Comparison of ENCODE assay signal across 1 fruit fly cellular context in the genomic region with DNA sequence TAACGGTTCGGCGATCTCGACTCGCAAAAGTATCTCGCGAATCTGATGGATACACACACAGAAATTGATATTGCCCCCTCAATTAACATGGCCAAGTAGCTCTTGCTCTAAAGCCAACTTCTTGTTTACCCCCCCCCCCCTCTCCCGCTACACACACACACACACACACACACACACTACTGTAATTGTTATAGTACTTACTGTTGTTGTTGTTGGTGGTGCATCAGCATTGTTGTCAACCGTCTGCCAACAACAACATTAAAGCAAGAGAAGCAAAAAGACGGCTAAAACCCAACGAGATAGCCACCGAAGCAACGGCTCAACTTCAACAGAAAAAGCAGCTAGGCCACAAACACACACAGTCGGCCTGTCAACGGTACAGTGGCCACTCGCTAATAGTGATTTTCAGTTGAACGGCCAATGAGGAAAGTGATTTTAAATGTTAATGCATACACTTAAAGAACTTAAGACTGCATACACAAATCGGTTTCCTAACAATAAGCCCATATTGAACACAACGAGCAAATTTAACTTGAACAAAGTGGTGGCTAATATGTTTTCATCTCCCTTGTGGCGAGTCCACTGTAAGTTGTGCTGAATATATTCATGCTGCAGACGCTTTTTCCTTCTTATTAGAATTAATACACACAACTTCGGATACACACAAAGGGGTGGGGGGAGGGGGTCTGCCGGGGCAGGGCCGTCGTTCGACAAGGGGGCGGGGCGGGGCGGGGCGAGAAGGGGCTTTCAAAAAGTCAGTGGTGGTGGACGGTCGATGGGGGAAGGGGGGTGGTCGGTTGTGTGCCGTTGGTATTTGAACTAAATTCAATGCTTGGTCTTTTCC.
TF ChIP-seq lines count a peak whose summit lies in the region.

No protein-coding gene starts in this region.

TF ChIP-seq in whole organism, embryonic, 481 proteins besides CTCF, POLR2A, EP300 and RAD21 (continued from another document and continues in another):
- TF ChIP-seq Hr78 (GFP tag; optimal IDR thresholded peaks at IDR 0.05; lab: Kevin White, UChicago): peak in 1 of 2 experiments; percentile 42
- TF ChIP-seq CG7745 (tag; optimal IDR thresholded peaks at IDR 0.05; lab: Kevin White, UChicago): no peak
- peak; percentile 64 for TF ChIP-seq CG9876 (GFP tag; optimal IDR thresholded peaks at IDR 0.05; lab: Kevin White, UChicago)
- TF ChIP-seq CG4328 (GFP tag; optimal IDR thresholded peaks at IDR 0.05; lab: Kevin White, UChicago): peak; percentile 83
- peak; percentile 71 for TF ChIP-seq CG6683 (GFP tag; optimal IDR thresholded peaks at IDR 0.05; lab: Kevin White, UChicago)
- peak; percentile 79 for TF ChIP-seq CG14667 (GFP tag; IDR thresholded peaks at IDR 0.05; lab: Robert Waterston, UW)
- TF ChIP-seq bigmax (GFP tag; optimal IDR thresholded peaks at IDR 0.05; lab: Kevin White, UChicago): no peak
- peak; percentile 86 for TF ChIP-seq CG18619 (GFP tag; optimal IDR thresholded peaks at IDR 0.05; lab: Kevin White, UChicago)
- peak; percentile 83 for TF ChIP-seq Atf6 (GFP tag; IDR thresholded peaks at IDR 0.05; lab: Robert Waterston, UW)
- TF ChIP-seq H15 (GFP tag; IDR thresholded peaks at IDR 0.05; lab: Robert Waterston, UW): peak; percentile 77
- TF ChIP-seq run (tag; optimal IDR thresholded peaks at IDR 0.05; lab: Kevin White, UChicago): peak; percentile 86
- TF ChIP-seq eve (GFP tag; optimal IDR thresholded peaks at IDR 0.05; lab: Kevin White, UChicago): peak in 1 of 2 experiments; percentile 95
- TF ChIP-seq trem (tag; optimal IDR thresholded peaks at IDR 0.05; lab: Kevin White, UChicago): peak; percentile 55
- TF ChIP-seq gcm2 (GFP tag; optimal IDR thresholded peaks at IDR 0.05; lab: Kevin White, UChicago): peak; percentile 75
- TF ChIP-seq CG6791 (GFP tag; IDR thresholded peaks at IDR 0.05; lab: Robert Waterston, UW; ENCODE audit: partially characterized antibody): no peak
- peak; percentile 86 for TF ChIP-seq CG32532 (GFP tag; IDR thresholded peaks at IDR 0.05; lab: Robert Waterston, UW)
- TF ChIP-seq mld (GFP tag; IDR thresholded peaks at IDR 0.05; lab: Robert Waterston, UW; ENCODE audit: partially characterized antibody): no peak
- TF ChIP-seq CG3065 (GFP tag; optimal IDR thresholded peaks at IDR 0.05; lab: Kevin White, UChicago): peak; percentile 54
- peak; percentile 40; the same call in 1 of the 2 replicates for TF ChIP-seq Taf1 (GFP tag; IDR thresholded peaks at IDR 0.05; lab: Robert Waterston, UW)
- peak; percentile 89 for TF ChIP-seq CG11093 (GFP tag; IDR thresholded peaks at IDR 0.05; lab: Robert Waterston, UW)
- peak; percentile 83 for TF ChIP-seq H2.0 (GFP tag; IDR thresholded peaks at IDR 0.05; lab: Robert Waterston, UW)
- peak; percentile 86 for TF ChIP-seq ATbp (GFP tag; optimal IDR thresholded peaks at IDR 0.05; lab: Kevin White, UChicago)
- TF ChIP-seq Lpt (GFP tag; optimal IDR thresholded peaks at IDR 0.05; lab: Kevin White, UChicago): no peak
- TF ChIP-seq sim (GFP tag; IDR thresholded peaks at IDR 0.05; lab: Robert Waterston, UW): no peak
- TF ChIP-seq salm (tag; optimal IDR thresholded peaks at IDR 0.05; lab: Kevin White, UChicago): peak; percentile 76
- TF ChIP-seq CG5245 (GFP tag; optimal IDR thresholded peaks at IDR 0.05; lab: Kevin White, UChicago): peak; percentile 60
- TF ChIP-seq Hsf (GFP tag; optimal IDR thresholded peaks at IDR 0.05; lab: Kevin White, UChicago): peak; percentile 80
- TF ChIP-seq CG31441 (GFP tag; IDR thresholded peaks at IDR 0.05; lab: Robert Waterston, UW): peak; percentile 88
- peak; percentile 58 to 86 for TF ChIP-seq Pdp1 (GFP tag; optimal IDR thresholded peaks at IDR 0.05; lab: Kevin White, UChicago)
- peak; percentile 39 for TF ChIP-seq Hey (tag; optimal IDR thresholded peaks at IDR 0.05; lab: Kevin White, UChicago)
- TF ChIP-seq Deaf1 (tag; optimal IDR thresholded peaks at IDR 0.05; lab: Kevin White, UChicago): no peak
- peak; percentile 79 for TF ChIP-seq peb (GFP tag; IDR thresholded peaks at IDR 0.05; lab: Robert Waterston, UW)
- TF ChIP-seq TFAM (GFP tag; optimal IDR thresholded peaks at IDR 0.05; lab: Kevin White, UChicago): no peak
- TF ChIP-seq Spps (tag; optimal IDR thresholded peaks at IDR 0.05; lab: Kevin White, UChicago): peak; percentile 72
- peak; percentile 71 for TF ChIP-seq CG8359 (GFP tag; optimal IDR thresholded peaks at IDR 0.05; lab: Kevin White, UChicago; ENCODE audit: borderline replicate concordance)
- TF ChIP-seq CG7271 (tag; optimal IDR thresholded peaks at IDR 0.05; lab: Kevin White, UChicago): peak; percentile 37
- TF ChIP-seq CG14710 (tag; optimal IDR thresholded peaks at IDR 0.05; lab: Kevin White, UChicago): peak; percentile 77
- peak; percentile 84 for TF ChIP-seq ab (GFP tag; optimal IDR thresholded peaks at IDR 0.05; lab: Kevin White, UChicago)
- no peak for TF ChIP-seq lov (optimal IDR thresholded peaks at IDR 0.05; lab: Kevin White, UChicago)
- peak; percentile 79; the same call in 2 of the 3 replicates for TF ChIP-seq lov (GFP tag; IDR thresholded peaks at IDR 0.05; lab: Robert Waterston, UW)
- TF ChIP-seq CG8089 (GFP tag; optimal IDR thresholded peaks at IDR 0.05; lab: Kevin White, UChicago): peak; percentile 76
- peak; percentile 86 for TF ChIP-seq CG12299 (tag; optimal IDR thresholded peaks at IDR 0.05; lab: Kevin White, UChicago)
- peak; percentile 76 for TF ChIP-seq CG10267 (tag; optimal IDR thresholded peaks at IDR 0.05; lab: Kevin White, UChicago)
- peak; percentile 82 for TF ChIP-seq CG15601 (tag; optimal IDR thresholded peaks at IDR 0.05; lab: Kevin White, UChicago)
- TF ChIP-seq CG9727 (GFP tag; optimal IDR thresholded peaks at IDR 0.05; lab: Kevin White, UChicago): peak; percentile 73
- TF ChIP-seq amos (GFP tag; IDR thresholded peaks at IDR 0.05; lab: Robert Waterston, UW; ENCODE audit: partially characterized antibody): no peak
- peak; percentile 55 for TF ChIP-seq CG18764 (GFP tag; optimal IDR thresholded peaks at IDR 0.05; lab: Kevin White, UChicago)
- peak; percentile 79 for TF ChIP-seq B-H1 (GFP tag; IDR thresholded peaks at IDR 0.05; lab: Robert Waterston, UW)
- peak; percentile 90 for TF ChIP-seq Xrp1 (GFP tag; IDR thresholded peaks at IDR 0.05; lab: Robert Waterston, UW)
- TF ChIP-seq CG6854 (GFP tag; optimal IDR thresholded peaks at IDR 0.05; lab: Kevin White, UChicago): peak; percentile 72
- TF ChIP-seq ERR (GFP tag; optimal IDR thresholded peaks at IDR 0.05; lab: Kevin White, UChicago): peak; percentile 69
- peak; percentile 81 for TF ChIP-seq CG3847 (GFP tag; IDR thresholded peaks at IDR 0.05; lab: Robert Waterston, UW)
- peak in 2 of 3 experiments; percentile 12 to 74 for TF ChIP-seq lola (GFP tag; optimal IDR thresholded peaks at IDR 0.05; lab: Kevin White, UChicago)
- TF ChIP-seq CG10209 (GFP tag; optimal IDR thresholded peaks at IDR 0.05; lab: Kevin White, UChicago): peak; percentile 85
- TF ChIP-seq toy (GFP tag; IDR thresholded peaks at IDR 0.05; lab: Robert Waterston, UW): peak; percentile 60; the same call in 1 of the 2 replicates
- TF ChIP-seq Ptx1 (GFP tag; IDR thresholded peaks at IDR 0.05; lab: Robert Waterston, UW): peak; percentile 93
- peak; percentile 93 for TF ChIP-seq lmd (GFP tag; IDR thresholded peaks at IDR 0.05; lab: Robert Waterston, UW)
- TF ChIP-seq ro (GFP tag; IDR thresholded peaks at IDR 0.05; lab: Robert Waterston, UW): peak; percentile 63
- TF ChIP-seq vvl (GFP tag; IDR thresholded peaks at IDR 0.05; lab: Robert Waterston, UW): peak; percentile 94
- peak; percentile 68; the same call in 1 of the 3 replicates for TF ChIP-seq otp (GFP tag; IDR thresholded peaks at IDR 0.05; lab: Robert Waterston, UW)
- peak; percentile 32 for TF ChIP-seq CG18011 (GFP tag; optimal IDR thresholded peaks at IDR 0.05; lab: Kevin White, UChicago)
- peak; percentile 69 for TF ChIP-seq CG4707 (GFP tag; optimal IDR thresholded peaks at IDR 0.05; lab: Kevin White, UChicago)
- TF ChIP-seq NC2α (GFP tag; optimal IDR thresholded peaks at IDR 0.05; lab: Kevin White, UChicago): peak; percentile 65
- TF ChIP-seq CG2678 (tag; optimal IDR thresholded peaks at IDR 0.05; lab: Kevin White, UChicago): peak; percentile 93
- peak; percentile 54; the same call in 1 of the 2 replicates for TF ChIP-seq Gsc (GFP tag; IDR thresholded peaks at IDR 0.05; lab: Robert Waterston, UW)
- TF ChIP-seq CG12104 (GFP tag; optimal IDR thresholded peaks at IDR 0.05; lab: Kevin White, UChicago): peak; percentile 67
- peak; percentile 87 for TF ChIP-seq CG18262 (tag; optimal IDR thresholded peaks at IDR 0.05; lab: Kevin White, UChicago)
- peak; percentile 86 for TF ChIP-seq oc (tag; optimal IDR thresholded peaks at IDR 0.05; lab: Kevin White, UChicago)
- 0 out of 2 replicates have a peak, but pooled peaks have one; percentile 18 for TF ChIP-seq Dref (GFP tag; IDR thresholded peaks at IDR 0.05; lab: Robert Waterston, UW)
- TF ChIP-seq Elba2 (GFP tag; optimal IDR thresholded peaks at IDR 0.05; lab: Kevin White, UChicago): no peak
- peak in 1 of 2 experiments; percentile 47 for TF ChIP-seq insv (GFP tag; optimal IDR thresholded peaks at IDR 0.05; lab: Kevin White, UChicago)
- peak; percentile 80 for TF ChIP-seq CG1529 (GFP tag; optimal IDR thresholded peaks at IDR 0.05; lab: Kevin White, UChicago)
- peak; percentile 67 for TF ChIP-seq wek (GFP tag; optimal IDR thresholded peaks at IDR 0.05; lab: Kevin White, UChicago)
- peak; percentile 75 for TF ChIP-seq Vsx1 (GFP tag; optimal IDR thresholded peaks at IDR 0.05; lab: Kevin White, UChicago)
- TF ChIP-seq lbe (GFP tag; optimal IDR thresholded peaks at IDR 0.05; lab: Kevin White, UChicago): peak; percentile 53
- TF ChIP-seq fu2 (GFP tag; optimal IDR thresholded peaks at IDR 0.05; lab: Kevin White, UChicago): peak; percentile 69
- TF ChIP-seq tgo (GFP tag; IDR thresholded peaks at IDR 0.05; lab: Robert Waterston, UW): peak; percentile 88
- TF ChIP-seq Fer3 (tag; optimal IDR thresholded peaks at IDR 0.05; lab: Kevin White, UChicago): peak; percentile 87
- peak; percentile 9 for TF ChIP-seq ac (GFP tag; optimal IDR thresholded peaks at IDR 0.05; lab: Kevin White, UChicago)
- TF ChIP-seq Dfd (GFP tag; optimal IDR thresholded peaks at IDR 0.05; lab: Kevin White, UChicago): no peak
- TF ChIP-seq CG17359 (tag; optimal IDR thresholded peaks at IDR 0.05; lab: Kevin White, UChicago): peak; percentile 91
- peak; percentile 90 for TF ChIP-seq CG14441 (GFP tag; IDR thresholded peaks at IDR 0.05; lab: Robert Waterston, UW)
- TF ChIP-seq so (GFP tag; IDR thresholded peaks at IDR 0.05; lab: Robert Waterston, UW): peak; percentile 83; the same call in 2 of the 3 replicates
- TF ChIP-seq grn (GFP tag; optimal IDR thresholded peaks at IDR 0.05; lab: Kevin White, UChicago): no peak
- peak; percentile 36 for TF ChIP-seq pros (GFP tag; optimal IDR thresholded peaks at IDR 0.05; lab: Kevin White, UChicago)
- TF ChIP-seq Six4 (GFP tag; optimal IDR thresholded peaks at IDR 0.05; lab: Kevin White, UChicago): peak; percentile 71
- TF ChIP-seq Antp (GFP tag; optimal IDR thresholded peaks at IDR 0.05; lab: Kevin White, UChicago): peak; percentile 92
- TF ChIP-seq CG7839 (tag; optimal IDR thresholded peaks at IDR 0.05; lab: Kevin White, UChicago): peak; percentile 89
- TF ChIP-seq CG7372 (GFP tag; IDR thresholded peaks at IDR 0.05; lab: Robert Waterston, UW): peak; percentile 79
- TF ChIP-seq her (GFP tag; optimal IDR thresholded peaks at IDR 0.05; lab: Kevin White, UChicago): peak; percentile 86
- TF ChIP-seq PHDP (tag; optimal IDR thresholded peaks at IDR 0.05; lab: Kevin White, UChicago): peak; percentile 89
- TF ChIP-seq CG15514 (GFP tag; optimal IDR thresholded peaks at IDR 0.05; lab: Kevin White, UChicago): peak; percentile 71
- peak; percentile 84 for TF ChIP-seq Hr3 (GFP tag; optimal IDR thresholded peaks at IDR 0.05; lab: Kevin White, UChicago)
- TF ChIP-seq abd-A (tag; optimal IDR thresholded peaks at IDR 0.05; lab: Kevin White, UChicago): peak; percentile 64
- TF ChIP-seq CG6175 (GFP tag; IDR thresholded peaks at IDR 0.05; lab: Robert Waterston, UW): peak; percentile 39; the same call in 2 of the 3 replicates
- no peak for TF ChIP-seq tll (GFP tag; optimal IDR thresholded peaks at IDR 0.05; lab: Kevin White, UChicago)
- peak; percentile 41 for TF ChIP-seq gro (GFP tag; optimal IDR thresholded peaks at IDR 0.05; lab: Kevin White, UChicago)
- peak; percentile 13 for TF ChIP-seq MESR4 (GFP tag; optimal IDR thresholded peaks at IDR 0.05; lab: Kevin White, UChicago)
- peak; percentile 83 for TF ChIP-seq Side (GFP tag; optimal IDR thresholded peaks at IDR 0.05; lab: Kevin White, UChicago)
- TF ChIP-seq CG4360 (GFP tag; IDR thresholded peaks at IDR 0.05; lab: Robert Waterston, UW): peak; percentile 80
- TF ChIP-seq CG1233 (GFP tag; optimal IDR thresholded peaks at IDR 0.05; lab: Kevin White, UChicago): peak; percentile 83
- peak; percentile 95 for TF ChIP-seq dysf (GFP tag; IDR thresholded peaks at IDR 0.05; lab: Robert Waterston, UW)
- peak; percentile 46 for TF ChIP-seq CG13894 (tag; optimal IDR thresholded peaks at IDR 0.05; lab: Kevin White, UChicago)
- peak; percentile 66 for TF ChIP-seq CG6765 (GFP tag; optimal IDR thresholded peaks at IDR 0.05; lab: Kevin White, UChicago)
- peak; percentile 87 for TF ChIP-seq CG12071 (GFP tag; optimal IDR thresholded peaks at IDR 0.05; lab: Kevin White, UChicago)
- TF ChIP-seq danr (GFP tag; IDR thresholded peaks at IDR 0.05; lab: Robert Waterston, UW): peak; percentile 75
- TF ChIP-seq ewg (GFP tag; optimal IDR thresholded peaks at IDR 0.05; lab: Kevin White, UChicago): peak; percentile 76
- TF ChIP-seq maf-S (GFP tag; optimal IDR thresholded peaks at IDR 0.05; lab: Kevin White, UChicago): peak; percentile 73
- TF ChIP-seq CG2712 (tag; optimal IDR thresholded peaks at IDR 0.05; lab: Kevin White, UChicago): peak; percentile 90
- TF ChIP-seq CG8290 (GFP tag; optimal IDR thresholded peaks at IDR 0.05; lab: Kevin White, UChicago): peak; percentile 57
- peak; percentile 25 to 95 for TF ChIP-seq CG8290 (tag; optimal IDR thresholded peaks at IDR 0.05; lab: Kevin White, UChicago)
- TF ChIP-seq HmgZ (tag; optimal IDR thresholded peaks at IDR 0.05; lab: Kevin White, UChicago): peak; percentile 83
- no peak for TF ChIP-seq hb (GFP tag; IDR thresholded peaks at IDR 0.05; lab: Robert Waterston, UW; ENCODE audit: partially characterized antibody)
- peak; percentile 85 for TF ChIP-seq CG10979 (tag; optimal IDR thresholded peaks at IDR 0.05; lab: Kevin White, UChicago)
- TF ChIP-seq HLH54F (GFP tag; optimal IDR thresholded peaks at IDR 0.05; lab: Kevin White, UChicago): peak; percentile 80
- TF ChIP-seq CG11398 (GFP tag; optimal IDR thresholded peaks at IDR 0.05; lab: Kevin White, UChicago): peak; percentile 47
- no peak for TF ChIP-seq Hr39 (optimal IDR thresholded peaks at IDR 0.05; lab: Kevin White, UChicago)
- TF ChIP-seq klu (GFP tag; IDR thresholded peaks at IDR 0.05; lab: Robert Waterston, UW): peak; percentile 80
- peak; percentile 54 for TF ChIP-seq CG10959 (GFP tag; IDR thresholded peaks at IDR 0.05; lab: Robert Waterston, UW)
- TF ChIP-seq fru (optimal IDR thresholded peaks at IDR 0.05; lab: Kevin White, UChicago): no peak
